Worm (Caenorhabditis elegans): ENCODE data around the gene R02F2.5.

Gene R02F2.5

DNA sequence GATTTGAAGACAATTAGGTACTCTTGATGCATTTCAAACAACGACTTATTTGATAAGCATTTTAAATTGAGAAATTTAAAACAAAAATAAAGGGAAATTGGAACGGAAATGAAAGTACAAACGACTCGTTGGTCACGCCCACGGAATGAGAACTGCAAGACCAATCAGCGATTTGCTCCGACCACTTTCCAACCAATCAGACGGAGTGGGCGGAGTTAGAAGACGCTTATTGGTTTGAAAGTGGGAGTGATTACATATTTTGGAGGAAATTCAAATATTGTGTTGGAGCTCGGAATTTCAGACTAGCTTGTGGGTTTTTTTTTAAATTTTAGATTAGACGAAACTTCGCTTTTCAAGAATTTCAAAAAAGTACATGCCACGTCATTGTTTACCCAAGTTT, 10.0 kb upstream of the R02F2.5 start:
- TF ChIP-seq Y56A3A.18 (GFP tag; IDR thresholded peaks at IDR 0.05) (no peak), sea-2 (GFP tag; IDR thresholded peaks at IDR 0.05) (no peak), Y53G8AR.9 (GFP tag; conservative IDR thresholded peaks at IDR 0.05) (no peak), cebp-1 (GFP tag; IDR thresholded peaks at IDR 0.05) (no peak), cebp-1 (tag; optimal IDR thresholded peaks at IDR 0.05) (no peak), madf-8 (GFP tag; conservative IDR thresholded peaks at IDR 0.05) (no peak), nfyb-1 (GFP tag; IDR thresholded peaks at IDR 0.05) (peak; percentile 72; the same call in 1 of the 2 replicates), mel-28 (tag; optimal IDR thresholded peaks at IDR 0.05; ENCODE audit: borderline replicate concordance) (no peak), tbx-9 (tag; optimal IDR thresholded peaks at IDR 0.05; ENCODE audit: borderline replicate concordance) (no peak)

- TF ChIP-seq zfh-2 (GFP tag; conservative IDR thresholded peaks at IDR 0.05) (0 out of 2 replicates have a peak, but pooled peaks have one; percentile 18), Y53F4B.3 (GFP tag; IDR thresholded peaks at IDR 0.05) (no peak)
Observed at ce11 chrIII:5472693-5473092, 6.4 kb upstream of the R02F2.5 start.

DNA sequence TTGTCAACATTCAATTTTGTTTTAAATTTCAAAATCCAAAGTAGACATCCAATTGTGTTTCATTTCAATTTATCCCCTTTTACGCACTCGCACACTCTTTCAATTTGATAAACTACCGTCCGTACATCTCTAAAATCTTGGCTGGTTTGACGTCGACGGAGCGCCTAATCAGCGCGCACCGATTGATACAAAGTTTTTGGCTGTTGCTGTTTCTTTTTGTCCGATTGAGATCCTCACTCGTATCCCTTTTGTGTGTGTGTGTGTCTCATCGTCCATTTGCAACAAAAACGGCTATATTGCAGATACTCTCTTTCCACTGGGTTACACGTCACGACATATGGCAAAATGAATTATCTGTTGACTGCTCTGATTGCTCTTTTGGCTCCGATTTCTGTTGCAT, 4.9 kb upstream of the R02F2.5 start, which contains the start of gene lon-1:
lon-1 (plus strand) TSS at position 301 of the 400 bp plus-strand sequence.
- TF ChIP-seq B0261.1 (tag; optimal IDR thresholded peaks at IDR 0.05) (no peak), lir-1 (GFP tag; conservative IDR thresholded peaks at IDR 0.05) (no peak), die-1 (tag; optimal IDR thresholded peaks at IDR 0.05) (no peak), F57C9.4 (tag; optimal IDR thresholded peaks at IDR 0.05) (no peak), hrde-1 (tag; optimal IDR thresholded peaks at IDR 0.05; ENCODE audit: borderline replicate concordance) (no peak), ZK185.1 (tag; optimal IDR thresholded peaks at IDR 0.05; ENCODE audit: poor library complexity, severe bottlenecking) (no peak), ekl-4 (GFP tag; IDR thresholded peaks at IDR 0.05) (no peak), xnd-1 (tag; optimal IDR thresholded peaks at IDR 0.05) (no peak), nfyb-1 (GFP tag; IDR thresholded peaks at IDR 0.05) (no peak), dpl-1 (GFP tag; optimal IDR thresholded peaks at IDR 0.05) (no peak), cebp-1 (GFP tag; IDR thresholded peaks at IDR 0.05) (no peak), cebp-1 (tag; optimal IDR thresholded peaks at IDR 0.05) (no peak), K11D2.4 (GFP tag; IDR thresholded peaks at IDR 0.05) (no peak), B0019.2 (GFP tag; conservative IDR thresholded peaks at IDR 0.05) (no peak), F55B11.4 (tag; optimal IDR thresholded peaks at IDR 0.05; ENCODE audit: borderline replicate concordance, insufficient read depth) (no peak), hmg-1.2 (GFP tag; IDR thresholded peaks at IDR 0.05) (no peak), tbp1 (GFP tag; optimal IDR thresholded peaks at IDR 0.05) (no peak), athp-1 (tag; optimal IDR thresholded peaks at IDR 0.05) (no peak), T07F8.4 (tag; optimal IDR thresholded peaks at IDR 0.05) (no peak)

DNA sequence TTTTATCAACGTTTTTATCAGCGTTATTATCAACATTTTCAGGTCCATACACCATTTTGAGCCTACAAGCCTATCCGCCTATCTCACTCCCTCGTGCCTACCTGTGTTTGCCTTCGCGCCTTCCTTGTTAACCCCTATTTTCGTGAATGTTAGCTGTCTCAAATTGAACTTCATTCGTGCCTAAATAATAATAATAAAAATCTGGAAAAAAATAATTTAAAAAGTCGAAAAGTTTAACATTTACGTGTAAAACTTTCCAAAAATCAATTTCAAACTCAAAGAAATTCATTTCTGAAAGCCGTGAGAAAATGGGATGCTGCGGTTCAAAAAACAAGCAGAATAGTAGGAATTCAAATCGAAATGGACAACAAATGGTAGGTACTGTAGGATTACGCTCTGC, 1.1 kb upstream of the R02F2.5 start, which contains the start of gene R02F2.10:
R02F2.10 (plus strand) TSS at position 301 of the 400 bp plus-strand sequence.
- TF ChIP-seq mes-4 (tag; optimal IDR thresholded peaks at IDR 0.05) (no peak), hlh-26 (GFP tag; conservative IDR thresholded peaks at IDR 0.05) (no peak), F57A8.1 (GFP tag; optimal IDR thresholded peaks at IDR 0.05) (no peak), B0261.1 (tag; optimal IDR thresholded peaks at IDR 0.05) (no peak), nfya-2 (GFP tag; IDR thresholded peaks at IDR 0.05) (no peak), K11D2.4 (GFP tag; IDR thresholded peaks at IDR 0.05) (no peak), ets-4 (GFP tag; optimal IDR thresholded peaks at IDR 0.05) (no peak), madf-3 (GFP tag; IDR thresholded peaks at IDR 0.05) (no peak), ztf-28 (GFP tag; IDR thresholded peaks at IDR 0.05) (no peak), somi-1 (GFP tag; optimal IDR thresholded peaks at IDR 0.05) (no peak), nhr-27 (tag; optimal IDR thresholded peaks at IDR 0.05) (no peak), rpc-1 (optimal IDR thresholded peaks at IDR 0.05) (no peak), rpc-1 (tag; optimal IDR thresholded peaks at IDR 0.05) (no peak), hmg-1.2 (GFP tag; IDR thresholded peaks at IDR 0.05) (no peak), egl-18 (GFP tag; IDR thresholded peaks at IDR 0.05) (no peak), F23B12.7 (tag; optimal IDR thresholded peaks at IDR 0.05; ENCODE audit: insufficient read depth) (no peak), B0019.2 (GFP tag; conservative IDR thresholded peaks at IDR 0.05) (no peak), attf-6 (GFP tag; IDR thresholded peaks at IDR 0.05) (no peak)

Measured in whole organism, young adult.